Worm (Caenorhabditis elegans) whole organism, young adult: ENCODE results near the gene F11G11.14.

ENCODE experiments used
- B0261.1 ChIP-seq: sonication (generic microtip); optimal IDR thresholded peaks from 2 replicates; lab custom pipeline; 2016; ENCODE audit warnings: mild to moderate bottlenecking, missing genetic modification characterization, moderate library complexity, missing compliant biosample characterization
- F22D6.2 ChIP-seq: sonication (generic microtip); optimal IDR thresholded peaks from 2 replicates; lab custom pipeline; 2016; ENCODE audit warnings: mild to moderate bottlenecking, missing genetic modification characterization, missing compliant biosample characterization
- Y56A3A.18 ChIP-seq: fragments of 200-800 bp; sonication (Bioruptor generic); IDR thresholded peaks from 2 replicates; pipeline ENCODE4 v1.3.6; 2022; ENCODE audit warnings: missing genetic modification reagents, missing genetic modification characterization, missing compliant biosample characterization
- ceh-100 ChIP-seq: fragments of 200-800 bp; sonication (Bioruptor generic); IDR thresholded peaks from 2 replicates; pipeline ENCODE4 v1.3.6; 2022; ENCODE audit warnings: missing genetic modification reagents, missing genetic modification characterization, missing compliant biosample characterization
- ceh-40 ChIP-seq: fragments of 200-800 bp; sonication (Bioruptor generic); IDR thresholded peaks from 2 replicates; pipeline ENCODE4 v1.3.6; 2022; ENCODE audit warnings: missing genetic modification characterization, missing compliant biosample characterization
- gei-17 ChIP-seq: fragments of 200-800 bp; sonication (Bioruptor generic); optimal IDR thresholded peaks from 2 replicates; lab custom pipeline; 2018; ENCODE audit warnings: mild to moderate bottlenecking, missing genetic modification characterization, missing compliant biosample characterization
- mel-28 ChIP-seq: sonication (generic microtip); optimal IDR thresholded peaks from 2 replicates; lab custom pipeline; 2016; ENCODE audit warnings: borderline replicate concordance, mild to moderate bottlenecking, missing genetic modification characterization, missing compliant biosample characterization
- nhr-179 ChIP-seq: sonication (generic microtip); optimal IDR thresholded peaks from 2 replicates; lab custom pipeline; 2016; ENCODE audit warnings: mild to moderate bottlenecking, missing genetic modification characterization, missing compliant biosample characterization
- pha-4 ChIP-seq: fragments of 150-350 bp; sonication (generic microtip); optimal IDR thresholded peaks from 2 replicates; lab custom pipeline; 2014; ENCODE audit warnings: missing biosample characterization, missing genetic modification reagents, missing genetic modification characterization

ce11 chrII:4870691-4871090, 7.2 kb downstream of the F11G11.14 start, which contains the start of gene col-20:
- TF ChIP-seq mel-28 (tag; lab: Kevin White, UChicago), result no peak
- TF ChIP-seq B0261.1, result no peak
- TF ChIP-seq gei-17 (GFP tag; lab: Kevin White, UChicago), result no peak
- no peak for TF ChIP-seq ceh-40 (GFP tag; lab: Robert Waterston, UW)
- TF ChIP-seq pha-4, result no peak
- TF ChIP-seq F22D6.2 (tag; lab: Kevin White, UChicago), result no peak
- TF ChIP-seq ceh-100 (GFP tag; lab: Robert Waterston, UW), result no peak
- TF ChIP-seq Y56A3A.18 (GFP tag; lab: Robert Waterston, UW), result no peak
- TF ChIP-seq nhr-179 (tag; lab: Kevin White, UChicago), result no peak
